Fruit fly (Drosophila melanogaster) whole organism, adult: ENCODE measurements around the gene Gale.

Experiments used
- CG11617 ChIP-seq: fragments of 200-800 bp; sonication (Bioruptor generic); optimal IDR thresholded peaks from 2 replicates; lab custom pipeline; 2017; ENCODE audit warnings: mild to moderate bottlenecking, missing biosample characterization, missing genetic modification reagents, missing genetic modification characterization
- CG1620 ChIP-seq: fragments of 200-800 bp; sonication (Bioruptor generic); optimal IDR thresholded peaks from 2 replicates; lab custom pipeline; 2016; ENCODE audit warnings: missing biosample characterization, missing genetic modification characterization
- CG5204 ChIP-seq: fragments of 200-800 bp; sonication (Bioruptor generic); optimal IDR thresholded peaks from 2 replicates; lab custom pipeline; 2016; ENCODE audit warnings: missing biosample characterization, missing genetic modification characterization
- CG7045 ChIP-seq: fragments of 200-800 bp; sonication (Bioruptor generic); optimal IDR thresholded peaks from 2 replicates; lab custom pipeline; 2017; ENCODE audit warnings: missing biosample characterization, mild to moderate bottlenecking, missing genetic modification characterization
- Mnt ChIP-seq: fragments of 200-800 bp; sonication (Bioruptor generic); optimal IDR thresholded peaks from 2 replicates; lab custom pipeline; 2016; ENCODE audit warnings: missing biosample characterization, mild to moderate bottlenecking, missing genetic modification characterization
- bab1 ChIP-seq: fragments of 200-800 bp; sonication (Bioruptor generic); optimal IDR thresholded peaks from 3 replicates; lab custom pipeline; 2019; ENCODE audit warnings: missing biosample characterization, mild to moderate bottlenecking, missing genetic modification characterization, moderate library complexity
- cic ChIP-seq: fragments of 200-800 bp; sonication (Bioruptor generic); optimal IDR thresholded peaks from 2 replicates; lab custom pipeline; 2017; ENCODE audit warnings: missing biosample characterization, mild to moderate bottlenecking, missing genetic modification characterization, moderate library complexity
- kay ChIP-seq: fragments of 200-800 bp; sonication (Bioruptor generic); peaks from one replicate; lab custom pipeline; 2016; ENCODE audit warnings: missing biosample characterization, missing genetic modification characterization, borderline replicate concordance
- pad ChIP-seq: fragments of 200-800 bp; sonication (Bioruptor generic); optimal IDR thresholded peaks from 3 replicates; lab custom pipeline; 2017; ENCODE audit warnings: missing biosample characterization, missing genetic modification characterization, mild to moderate bottlenecking, moderate library complexity, missing genetic modification reagents
- tj ChIP-seq: fragments of 200-800 bp; sonication (Bioruptor generic); optimal IDR thresholded peaks from 3 replicates; lab custom pipeline; 2017; ENCODE audit warnings: missing biosample characterization, mild to moderate bottlenecking, missing genetic modification characterization, moderate library complexity
- toe ChIP-seq: fragments of 200-800 bp; sonication (Bioruptor generic); optimal IDR thresholded peaks from 2 replicates; lab custom pipeline; 2016; ENCODE audit warnings: missing biosample characterization, missing genetic modification characterization

DNA sequence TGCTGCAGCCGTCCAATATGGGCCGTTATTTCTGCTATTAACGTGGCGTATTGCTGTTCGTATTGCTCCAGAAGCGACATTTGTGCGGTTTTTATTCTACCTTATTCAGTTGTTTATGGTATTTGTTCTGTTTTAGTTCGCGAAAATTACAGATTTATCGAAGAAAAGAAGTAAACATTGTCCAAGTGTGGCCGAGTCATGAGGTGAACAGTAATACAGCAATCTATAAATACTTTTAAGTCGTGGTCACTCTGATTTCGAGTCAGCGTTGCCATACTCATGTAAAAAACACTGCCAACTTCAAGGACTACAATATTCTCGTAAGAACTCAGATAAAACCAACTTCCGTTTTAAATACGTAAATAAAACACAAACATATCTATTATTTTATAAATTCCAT is 44.3 kb downstream of the Gale start, which contains the start of gene Vti1a:
- no peak for TF ChIP-seq tj (GFP tag; lab: Kevin White, UChicago)
- TF ChIP-seq bab1 (GFP tag; lab: Kevin White, UChicago), result peak; percentile 36
- TF ChIP-seq toe (GFP tag; lab: Kevin White, UChicago), result no peak
- TF ChIP-seq kay (GFP tag; lab: Kevin White, UChicago), result no peak
- no peak for TF ChIP-seq CG1620
- no peak for TF ChIP-seq CG5204 (GFP tag; lab: Kevin White, UChicago)
- TF ChIP-seq CG11617 (GFP tag; lab: Kevin White, UChicago), result no peak
- no peak for TF ChIP-seq CG7045 (GFP tag; lab: Kevin White, UChicago)
- no peak for TF ChIP-seq cic (GFP tag; lab: Kevin White, UChicago)
- no peak for TF ChIP-seq pad
- TF ChIP-seq Mnt, result no peak
